Fruit fly (Drosophila melanogaster) whole organism, embryonic: Measurements from ENCODE around the gene CG9338.
A peak's percentile ranks its signal among the peaks of the same experiment; 100 is the strongest.

Source experiments
- ATbp ChIP-seq: fragments of 200-800 bp; sonication (Bioruptor generic); optimal IDR thresholded peaks from 2 replicates; lab custom pipeline; 2017; ENCODE audit warnings: missing biosample characterization, mild to moderate bottlenecking, missing genetic modification characterization, missing genetic modification reagents
- BtbVII ChIP-seq: fragments of 200-800 bp; sonication (Bioruptor generic); optimal IDR thresholded peaks from 3 replicates; lab custom pipeline; 2017; ENCODE audit warnings: missing biosample characterization, mild to moderate bottlenecking, missing genetic modification characterization
- CG10147 ChIP-seq: fragments of 200-800 bp; sonication (Bioruptor generic); optimal IDR thresholded peaks from 2 replicates; lab custom pipeline; 2019; ENCODE audit warnings: missing biosample characterization, mild to moderate bottlenecking, missing genetic modification characterization, moderate library complexity
- CG12104 ChIP-seq: fragments of 200-800 bp; sonication (Bioruptor generic); optimal IDR thresholded peaks from 3 replicates; lab custom pipeline; 2016; ENCODE audit warnings: missing biosample characterization, missing genetic modification characterization
- CG12236 ChIP-seq: fragments of 200-800 bp; sonication (Bioruptor generic); optimal IDR thresholded peaks from 2 replicates; lab custom pipeline; 2016; ENCODE audit warnings: missing biosample characterization, missing genetic modification characterization
- CG12744 ChIP-seq: fragments of 200-800 bp; sonication (Bioruptor generic); optimal IDR thresholded peaks from 2 replicates; lab custom pipeline; 2016; ENCODE audit warnings: missing biosample characterization, missing genetic modification characterization
- CG13424 ChIP-seq: fragments of 200-800 bp; sonication (Bioruptor generic); optimal IDR thresholded peaks from 2 replicates; lab custom pipeline; 2019; ENCODE audit warnings: missing biosample characterization, mild to moderate bottlenecking, missing genetic modification characterization, moderate library complexity
- CG15479 ChIP-seq: fragments of 200-800 bp; sonication (Bioruptor generic); optimal IDR thresholded peaks from 3 replicates; lab custom pipeline; 2019; ENCODE audit warnings: missing biosample characterization, mild to moderate bottlenecking, missing genetic modification characterization, moderate library complexity
- CG17612 ChIP-seq: fragments of 200-800 bp; sonication (Bioruptor generic); IDR thresholded peaks from 2 replicates; pipeline ENCODE4 v1.3.6; 2022; ENCODE audit warnings: missing biosample characterization, missing genetic modification characterization
- CG17912 ChIP-seq: fragments of 200-800 bp; sonication (Bioruptor generic); optimal IDR thresholded peaks from 2 replicates; lab custom pipeline; 2018; ENCODE audit warnings: missing biosample characterization, mild to moderate bottlenecking, missing genetic modification characterization
- CG2202 ChIP-seq: fragments of 200-800 bp; sonication (Bioruptor generic); optimal IDR thresholded peaks from 2 replicates; lab custom pipeline; 2018; ENCODE audit warnings: missing biosample characterization, mild to moderate bottlenecking, missing genetic modification characterization
- CG3163 ChIP-seq: fragments of 200-800 bp; sonication (Bioruptor generic); optimal IDR thresholded peaks from 3 replicates; lab custom pipeline; 2016; ENCODE audit warnings: missing biosample characterization, missing genetic modification characterization
- CG3281 ChIP-seq: fragments of 200-800 bp; sonication (Bioruptor generic); optimal IDR thresholded peaks from 3 replicates; lab custom pipeline; 2017; ENCODE audit warnings: missing biosample characterization, mild to moderate bottlenecking, missing genetic modification characterization
- CG3995 ChIP-seq: fragments of 200-800 bp; sonication (Bioruptor generic); optimal IDR thresholded peaks from 3 replicates; lab custom pipeline; 2016; ENCODE audit warnings: missing biosample characterization, missing genetic modification characterization
- CG4424 ChIP-seq: fragments of 200-800 bp; sonication (Bioruptor generic); optimal IDR thresholded peaks from 3 replicates; lab custom pipeline; 2016; ENCODE audit warnings: missing biosample characterization, missing genetic modification characterization
- CG5180 ChIP-seq: fragments of 200-800 bp; sonication (Bioruptor generic); optimal IDR thresholded peaks from 3 replicates; lab custom pipeline; 2017; ENCODE audit warnings: missing biosample characterization, missing genetic modification characterization, mild to moderate bottlenecking, moderate library complexity, missing genetic modification reagents
- CG6654 ChIP-seq: fragments of 200-800 bp; sonication (Bioruptor generic); optimal IDR thresholded peaks from 2 replicates; lab custom pipeline; 2017; ENCODE audit warnings: missing biosample characterization, mild to moderate bottlenecking, missing genetic modification characterization
- CG6689 ChIP-seq: fragments of 200-800 bp; sonication (Bioruptor generic); IDR thresholded peaks from 2 replicates; pipeline ENCODE4 v1.3.6; 2022; ENCODE audit warnings: missing biosample characterization, missing genetic modification characterization
- CG7357 ChIP-seq: fragments of 200-800 bp; sonication (Bioruptor generic); IDR thresholded peaks from 3 replicates; pipeline ENCODE4 v1.3.6; 2022; ENCODE audit warnings: missing biosample characterization, missing genetic modification characterization
- CG9817 ChIP-seq: fragments of 200-800 bp; sonication (Bioruptor generic); optimal IDR thresholded peaks from 2 replicates; lab custom pipeline; 2018; ENCODE audit warnings: missing biosample characterization, mild to moderate bottlenecking, missing genetic modification characterization, moderate library complexity
- Doc2 ChIP-seq: fragments of 200-800 bp; sonication (Bioruptor generic); IDR thresholded peaks from 2 replicates; pipeline ENCODE4 v1.3.6; 2022; ENCODE audit warnings: missing biosample characterization, missing genetic modification characterization
- Dref ChIP-seq: fragments of 200-800 bp; sonication (Bioruptor generic); IDR thresholded peaks from 2 replicates; pipeline ENCODE4 v1.3.6; 2022; ENCODE audit warnings: missing biosample characterization, missing genetic modification characterization
- MBD-R2 ChIP-seq: fragments of 200-800 bp; sonication (Bioruptor generic); IDR thresholded peaks from 2 replicates; pipeline ENCODE4 v1.3.6; 2022; ENCODE audit warnings: missing biosample characterization, missing genetic modification characterization
- Mad ChIP-seq: fragments of 200-800 bp; sonication (Bioruptor generic); optimal IDR thresholded peaks from 2 replicates; lab custom pipeline; 2016; ENCODE audit warnings: missing biosample characterization, missing genetic modification characterization
- Ptx1 ChIP-seq: fragments of 200-800 bp; sonication (Bioruptor generic); IDR thresholded peaks from 2 replicates; pipeline ENCODE4 v1.3.6; 2022; ENCODE audit warnings: missing biosample characterization, missing genetic modification characterization
- Rfx ChIP-seq: fragments of 200-800 bp; sonication (Bioruptor generic); IDR thresholded peaks from 2 replicates; pipeline ENCODE4 v1.3.6; 2022; ENCODE audit warnings: missing biosample characterization, missing genetic modification characterization
- Scr ChIP-seq: fragments of 200-800 bp; sonication (Bioruptor generic); IDR thresholded peaks from 2 replicates; pipeline ENCODE4 v1.3.6; 2022; ENCODE audit warnings: missing biosample characterization, missing genetic modification characterization; ENCODE audit not compliant: partially characterized antibody
- Sry-δ ChIP-seq: fragments of 200-800 bp; sonication (Bioruptor generic); optimal IDR thresholded peaks from 2 replicates; lab custom pipeline; 2016; ENCODE audit warnings: missing biosample characterization, missing genetic modification characterization
- Xrp1 ChIP-seq: fragments of 200-800 bp; sonication (Bioruptor generic); IDR thresholded peaks from 2 replicates; pipeline ENCODE4 v1.3.6; 2022; ENCODE audit warnings: missing biosample characterization, missing genetic modification characterization
- az2 ChIP-seq: fragments of 200-800 bp; sonication (Bioruptor generic); optimal IDR thresholded peaks from 3 replicates; lab custom pipeline; 2016; ENCODE audit warnings: missing biosample characterization, missing genetic modification characterization
- br ChIP-seq: fragments of >200 bp; optimal IDR thresholded peaks from 2 replicates; lab custom pipeline; 2017
- chif ChIP-seq, 2 experiments: fragments of 200-800 bp; sonication (Bioruptor generic); optimal IDR thresholded peaks; 3 replicates each; lab custom pipeline; 2016; ENCODE audit warnings: missing biosample characterization in 2 of 2, missing genetic modification characterization in 2 of 2
- ci ChIP-seq: fragments of 200-800 bp; sonication (Bioruptor generic); IDR thresholded peaks from 3 replicates; pipeline ENCODE4 v1.3.6; 2022; ENCODE audit warnings: missing biosample characterization, missing genetic modification characterization
- dan ChIP-seq: fragments of 200-800 bp; sonication (Bioruptor generic); IDR thresholded peaks from 2 replicates; pipeline ENCODE4 v1.3.6; 2022; ENCODE audit warnings: missing biosample characterization, missing genetic modification characterization
- dati ChIP-seq: fragments of 200-800 bp; sonication (Bioruptor generic); IDR thresholded peaks from 2 replicates; pipeline ENCODE4 v1.3.6; 2022; ENCODE audit warnings: missing biosample characterization, missing genetic modification characterization
- disco-r ChIP-seq: fragments of 200-800 bp; sonication (Bioruptor generic); optimal IDR thresholded peaks from 2 replicates; lab custom pipeline; 2016; ENCODE audit warnings: missing biosample characterization, missing genetic modification characterization
- exex ChIP-seq: fragments of 200-800 bp; sonication (Bioruptor generic); optimal IDR thresholded peaks from 4 replicates; lab custom pipeline; 2018; ENCODE audit warnings: missing biosample characterization, mild to moderate bottlenecking, missing genetic modification characterization, moderate library complexity
- eyg ChIP-seq: fragments of 200-800 bp; sonication (Bioruptor generic); optimal IDR thresholded peaks from 3 replicates; lab custom pipeline; 2016; ENCODE audit warnings: missing biosample characterization, missing genetic modification characterization
- fd96Cb ChIP-seq: fragments of 200-800 bp; sonication (Bioruptor generic); optimal IDR thresholded peaks from 2 replicates; lab custom pipeline; 2018; ENCODE audit warnings: missing biosample characterization, mild to moderate bottlenecking, missing genetic modification characterization, moderate library complexity
- grau ChIP-seq: fragments of 200-800 bp; optimal IDR thresholded peaks from 3 replicates; lab custom pipeline; 2019; ENCODE audit warnings: missing biosample characterization, mild to moderate bottlenecking, missing genetic modification characterization, moderate library complexity
- klu ChIP-seq: fragments of 200-800 bp; sonication (Bioruptor generic); IDR thresholded peaks from 2 replicates; pipeline ENCODE4 v1.3.6; 2022; ENCODE audit warnings: missing biosample characterization, missing genetic modification characterization
- lab ChIP-seq: fragments of 200-800 bp; sonication (Bioruptor generic); optimal IDR thresholded peaks from 3 replicates; lab custom pipeline; 2017; ENCODE audit warnings: missing biosample characterization, missing genetic modification characterization, mild to moderate bottlenecking, moderate library complexity, missing genetic modification reagents
- lmd ChIP-seq: fragments of 200-800 bp; sonication (Bioruptor generic); IDR thresholded peaks from 2 replicates; pipeline ENCODE4 v1.3.6; 2022; ENCODE audit warnings: missing biosample characterization, missing genetic modification characterization
- maf-S ChIP-seq: fragments of 200-800 bp; sonication (Bioruptor generic); optimal IDR thresholded peaks from 2 replicates; lab custom pipeline; 2016; ENCODE audit warnings: missing biosample characterization, missing genetic modification characterization
- org-1 ChIP-seq: fragments of 200-800 bp; sonication (Bioruptor generic); optimal IDR thresholded peaks from 2 replicates; lab custom pipeline; 2017; ENCODE audit warnings: missing biosample characterization, missing genetic modification characterization
- schlank ChIP-seq: fragments of 200-800 bp; sonication (Bioruptor generic); optimal IDR thresholded peaks from 2 replicates; lab custom pipeline; 2018; ENCODE audit warnings: missing biosample characterization, mild to moderate bottlenecking, missing genetic modification characterization
- so ChIP-seq: fragments of 200-800 bp; sonication (Bioruptor generic); IDR thresholded peaks from 3 replicates; pipeline ENCODE4 v1.3.6; 2022; ENCODE audit warnings: missing biosample characterization, missing genetic modification characterization
- tap ChIP-seq: fragments of 200-800 bp; optimal IDR thresholded peaks from 3 replicates; lab custom pipeline; 2019; ENCODE audit warnings: missing biosample characterization, mild to moderate bottlenecking, missing genetic modification characterization, moderate library complexity
- trh ChIP-seq: fragments of 200-800 bp; sonication (Bioruptor generic); optimal IDR thresholded peaks from 2 replicates; lab custom pipeline; 2016; ENCODE audit warnings: missing biosample characterization, missing genetic modification characterization
- vvl ChIP-seq: fragments of 200-800 bp; sonication (Bioruptor generic); IDR thresholded peaks from 2 replicates; pipeline ENCODE4 v1.3.6; 2022; ENCODE audit warnings: missing biosample characterization, missing genetic modification characterization
- wdn ChIP-seq: fragments of 200-800 bp; sonication (Bioruptor generic); IDR thresholded peaks from 2 replicates; pipeline ENCODE4 v1.3.6; 2022; ENCODE audit warnings: missing biosample characterization, missing genetic modification characterization
- z ChIP-seq: fragments of 200-800 bp; sonication (Bioruptor generic); IDR thresholded peaks from 3 replicates; pipeline ENCODE4 v1.3.6; 2022; ENCODE audit warnings: missing biosample characterization, missing genetic modification characterization

CG9338 gene

dm6 chr2L:20829755-20830396 is 35.1 kb upstream of the CG9338 start (continued):
- no peak for TF ChIP-seq CG6689 (GFP tag; lab: Robert Waterston, UW)
- TF ChIP-seq br (lab: Kevin White, UChicago) = no peak
- TF ChIP-seq wdn (GFP tag; lab: Robert Waterston, UW) = no peak
- peak; percentile 19; the same call in 1 of the 2 replicates for TF ChIP-seq MBD-R2
- no peak for TF ChIP-seq CG2202 (tag; lab: Kevin White, UChicago)
- TF ChIP-seq eyg (GFP tag; lab: Kevin White, UChicago) = no peak
- TF ChIP-seq CG7357 (GFP tag; lab: Robert Waterston, UW) = no peak
- TF ChIP-seq CG17612 = no peak
- no peak for TF ChIP-seq dan (GFP tag; lab: Robert Waterston, UW)
- TF ChIP-seq Doc2 (GFP tag; lab: Robert Waterston, UW) = no peak
- peak; percentile 32; the same call in 1 of the 2 replicates for TF ChIP-seq Rfx (GFP tag; lab: Robert Waterston, UW)
- TF ChIP-seq tap = no peak
- no peak for TF ChIP-seq CG12236
- TF ChIP-seq Sry-δ (GFP tag; lab: Kevin White, UChicago) = no peak
- TF ChIP-seq grau (tag; lab: Kevin White, UChicago) = peak; percentile 4
- peak; percentile 39 for TF ChIP-seq lab (GFP tag; lab: Kevin White, UChicago)
- TF ChIP-seq CG3995 = no peak
- TF ChIP-seq ci (GFP tag; lab: Robert Waterston, UW) = no peak
- TF ChIP-seq Scr = no peak
- TF ChIP-seq CG9817 (tag; lab: Kevin White, UChicago) = peak; percentile 26
- 0 out of 3 replicates have a peak, but pooled peaks have one; percentile 42 for TF ChIP-seq so
- no peak for TF ChIP-seq chif (GFP tag; optimal IDR thresholded peaks at IDR 0.05; lab: Kevin White, UChicago)
- TF ChIP-seq fd96Cb (tag; lab: Kevin White, UChicago) = no peak
- no peak for TF ChIP-seq Xrp1 (GFP tag; lab: Robert Waterston, UW)
- no peak for TF ChIP-seq Dref (GFP tag; lab: Robert Waterston, UW)
- TF ChIP-seq CG13424 (tag; lab: Kevin White, UChicago) = peak; percentile 30
- TF ChIP-seq trh (GFP tag; lab: Kevin White, UChicago) = no peak
- no peak for TF ChIP-seq CG6654 (GFP tag; lab: Kevin White, UChicago)
- TF ChIP-seq dati = no peak
- TF ChIP-seq disco-r (GFP tag; lab: Kevin White, UChicago) = no peak
- no peak for TF ChIP-seq Mad (GFP tag; lab: Kevin White, UChicago)
- peak; percentile 17 for TF ChIP-seq exex (tag; lab: Kevin White, UChicago)
- TF ChIP-seq CG10147 = no peak
- no peak for TF ChIP-seq CG17912
- TF ChIP-seq CG12104 (GFP tag; lab: Kevin White, UChicago) = no peak
- peak; percentile 86 for TF ChIP-seq CG3163 (GFP tag; lab: Kevin White, UChicago)
- no peak for TF ChIP-seq az2 (GFP tag; lab: Kevin White, UChicago)
- TF ChIP-seq CG12744 (GFP tag; lab: Kevin White, UChicago) = no peak
- no peak for TF ChIP-seq CG4424 (GFP tag; lab: Kevin White, UChicago)
- no peak for TF ChIP-seq klu (GFP tag; lab: Robert Waterston, UW)
- no peak for TF ChIP-seq ATbp (GFP tag; lab: Kevin White, UChicago)
- no peak for TF ChIP-seq CG15479 (GFP tag; lab: Kevin White, UChicago)
- TF ChIP-seq lmd = no peak
- TF ChIP-seq org-1 = no peak
- no peak for TF ChIP-seq CG5180
- TF ChIP-seq BtbVII (GFP tag; lab: Kevin White, UChicago) = no peak
- TF ChIP-seq CG3281 (GFP tag; lab: Kevin White, UChicago) = no peak
- no peak for TF ChIP-seq schlank (tag; lab: Kevin White, UChicago)
- no peak for TF ChIP-seq z (GFP tag; lab: Robert Waterston, UW)
- TF ChIP-seq vvl (GFP tag; lab: Robert Waterston, UW) = 0 out of 2 replicates have a peak, but pooled peaks have one; percentile 33
- TF ChIP-seq maf-S (GFP tag; lab: Kevin White, UChicago) = no peak
- 0 out of 2 replicates have a peak, but pooled peaks have one; percentile 16 for TF ChIP-seq Ptx1 (GFP tag; lab: Robert Waterston, UW)
